Worm (Caenorhabditis elegans) whole organism, L2 larva: ENCODE data around the gene Y79H2A.3.

Source experiments
- C34F6.9 ChIP-seq: fragments of 150-350 bp; optimal IDR thresholded peaks from 2 replicates; lab custom pipeline; 2014; ENCODE audit warnings: missing biosample characterization, missing genetic modification characterization
- F13H6.1 ChIP-seq: sonication (generic microtip); optimal IDR thresholded peaks from 2 replicates; lab custom pipeline; 2016; ENCODE audit warnings: missing genetic modification characterization, missing compliant biosample characterization
- R02D3.7 ChIP-seq: fragments of 150-350 bp; optimal IDR thresholded peaks from 2 replicates; lab custom pipeline; 2014; ENCODE audit warnings: missing biosample characterization, missing genetic modification characterization
- alr-1 ChIP-seq: fragments of 150-350 bp; optimal IDR thresholded peaks from 2 replicates; lab custom pipeline; 2014; ENCODE audit warnings: missing biosample characterization, missing genetic modification characterization
- ama-1 ChIP-seq: fragments of 150-350 bp; optimal IDR thresholded peaks from 2 replicates; lab custom pipeline; 2018; ENCODE audit warnings: inconsistent platforms
- blmp-1 ChIP-seq: sonication (generic microtip); optimal IDR thresholded peaks from 2 replicates; lab custom pipeline; 2017; ENCODE audit warnings: missing genetic modification characterization, mild to moderate bottlenecking, missing compliant biosample characterization, antibody characterized with exemption, moderate library complexity; ENCODE audit not compliant: insufficient read depth
- ceh-16 ChIP-seq: fragments of 150-350 bp; optimal IDR thresholded peaks from 2 replicates; lab custom pipeline; 2014; ENCODE audit warnings: missing biosample characterization, missing genetic modification characterization
- ceh-82 ChIP-seq: fragments of 150-350 bp; optimal IDR thresholded peaks from 2 replicates; lab custom pipeline; 2014; ENCODE audit warnings: missing biosample characterization, missing genetic modification characterization
- crh-2 ChIP-seq: sonication (generic microtip); optimal IDR thresholded peaks from 2 replicates; lab custom pipeline; 2017; ENCODE audit warnings: missing biosample characterization, missing genetic modification characterization
- dmd-4 ChIP-seq: sonication (generic microtip); optimal IDR thresholded peaks from 2 replicates; lab custom pipeline; 2017; ENCODE audit warnings: missing biosample characterization, missing genetic modification characterization
- egl-27 ChIP-seq: sonication (generic microtip); optimal IDR thresholded peaks from 3 replicates; lab custom pipeline; 2017; ENCODE audit warnings: missing biosample characterization, missing genetic modification reagents, missing genetic modification characterization
- elt-3 ChIP-seq: sonication (generic microtip); optimal IDR thresholded peaks from 2 replicates; lab custom pipeline; 2017; ENCODE audit warnings: missing biosample characterization, missing genetic modification characterization
- fos-1 ChIP-seq: fragments of 150-350 bp; optimal IDR thresholded peaks from 2 replicates; lab custom pipeline; 2014; ENCODE audit warnings: missing biosample characterization, missing genetic modification characterization
- gmeb-1 ChIP-seq: fragments of 150-350 bp; optimal IDR thresholded peaks from 2 replicates; lab custom pipeline; 2014; ENCODE audit warnings: missing biosample characterization, missing genetic modification characterization
- lin-11 ChIP-seq: fragments of 150-350 bp; sonication (generic microtip); optimal IDR thresholded peaks from 2 replicates; lab custom pipeline; 2014; ENCODE audit warnings: missing biosample characterization, missing genetic modification characterization, inconsistent platforms, mixed read lengths
- lin-13 ChIP-seq: fragments of 150-350 bp; optimal IDR thresholded peaks from 2 replicates; lab custom pipeline; 2014; ENCODE audit warnings: missing biosample characterization, missing genetic modification reagents, missing genetic modification characterization
- lin-39 ChIP-seq: fragments of 150-350 bp; optimal IDR thresholded peaks from 2 replicates; lab custom pipeline; 2014; ENCODE audit warnings: missing biosample characterization, missing genetic modification reagents, missing genetic modification characterization
- mab-5 ChIP-seq: fragments of 150-350 bp; optimal IDR thresholded peaks from 2 replicates; lab custom pipeline; 2014; ENCODE audit warnings: missing biosample characterization, missing genetic modification characterization
- mbf-1 ChIP-seq: sonication (generic microtip); optimal IDR thresholded peaks from 2 replicates; lab custom pipeline; 2017; ENCODE audit warnings: missing biosample characterization, missing genetic modification characterization
- mdl-1 ChIP-seq, 2 experiments: fragments of 150-350 bp in 1 of 2; sonication (generic microtip) in 1 of 2; optimal IDR thresholded peaks; 2 replicates each; lab custom pipeline; 2017; ENCODE audit warnings: missing biosample characterization in 2 of 2, missing genetic modification characterization in 2 of 2
- nhr-10 ChIP-seq: sonication (generic microtip); optimal IDR thresholded peaks from 2 replicates; lab custom pipeline; 2017; ENCODE audit warnings: missing biosample characterization, missing genetic modification characterization
- nhr-12 ChIP-seq: fragments of 150-350 bp; optimal IDR thresholded peaks from 2 replicates; lab custom pipeline; 2014; ENCODE audit warnings: missing biosample characterization, missing genetic modification characterization
- nhr-129 ChIP-seq: fragments of 150-350 bp; optimal IDR thresholded peaks from 2 replicates; lab custom pipeline; 2014; ENCODE audit warnings: missing biosample characterization, missing genetic modification characterization
- nhr-25 ChIP-seq: fragments of 150-350 bp; sonication (generic microtip); optimal IDR thresholded peaks from 3 replicates; lab custom pipeline; 2014; ENCODE audit warnings: missing biosample characterization, missing genetic modification characterization
- nhr-77 ChIP-seq: fragments of 150-350 bp; optimal IDR thresholded peaks from 2 replicates; lab custom pipeline; 2014; ENCODE audit warnings: missing biosample characterization, missing genetic modification characterization
- sem-4 ChIP-seq: fragments of 150-350 bp; optimal IDR thresholded peaks from 2 replicates; lab custom pipeline; 2014; ENCODE audit warnings: missing biosample characterization, missing genetic modification reagents, missing genetic modification characterization
- skn-1 ChIP-seq: sonication (generic microtip); optimal IDR thresholded peaks from 2 replicates; lab custom pipeline; 2017; ENCODE audit warnings: missing biosample characterization, missing genetic modification characterization
- sma-3 ChIP-seq: sonication (generic microtip); optimal IDR thresholded peaks from 2 replicates; lab custom pipeline; 2016; ENCODE audit warnings: missing genetic modification reagents, missing genetic modification characterization, missing compliant biosample characterization
- unc-39 ChIP-seq: fragments of 150-350 bp; optimal IDR thresholded peaks from 2 replicates; lab custom pipeline; 2014; ENCODE audit warnings: missing biosample characterization, missing genetic modification characterization
- unc-55 ChIP-seq: fragments of 150-350 bp; sonication (generic microtip); optimal IDR thresholded peaks from 3 replicates; lab custom pipeline; 2014; ENCODE audit warnings: missing biosample characterization, missing genetic modification reagents, missing genetic modification characterization
- unc-62 ChIP-seq: fragments of 150-350 bp; optimal IDR thresholded peaks from 2 replicates; lab custom pipeline; 2014; ENCODE audit warnings: missing biosample characterization, missing genetic modification reagents, missing genetic modification characterization
- zag-1 ChIP-seq: fragments of 150-350 bp; optimal IDR thresholded peaks from 2 replicates; lab custom pipeline; 2014; ENCODE audit warnings: missing biosample characterization, missing genetic modification characterization
- ztf-11 ChIP-seq: sonication (generic microtip); optimal IDR thresholded peaks from 2 replicates; lab custom pipeline; 2017; ENCODE audit warnings: missing biosample characterization, missing genetic modification characterization

Gene Y79H2A.3

ce11 chrIII:12003264-12003663 is 48.8 kb downstream of the Y79H2A.3 start (continued):
- TF ChIP-seq skn-1 (tag; lab: Kevin White, UChicago) (no peak), lin-39 (tag; lab: Kevin White, UChicago) (no peak), nhr-77 (no peak), alr-1 (tag; lab: Kevin White, UChicago) (no peak), C34F6.9 (tag; lab: Kevin White, UChicago) (peak; percentile 21), sem-4 (tag; lab: Kevin White, UChicago) (peak; percentile 62)

ce11 chrIII:12002850-12003249 is 49.3 kb downstream of the Y79H2A.3 start, which contains the start of gene Y56A3A.33:
Y56A3A.33 (minus strand) TSS chrIII:12002950.
- TF ChIP-seq F13H6.1 (tag; lab: Kevin White, UChicago) = no peak
- TF ChIP-seq gmeb-1 (tag; lab: Kevin White, UChicago) = no peak
- TF ChIP-seq mdl-1 (tag; optimal IDR thresholded peaks at IDR 0.05; lab: Kevin White, UChicago) = no peak
- TF ChIP-seq dmd-4 = no peak
- no peak for TF ChIP-seq nhr-129 (tag; lab: Kevin White, UChicago)
- no peak for TF ChIP-seq C34F6.9 (tag; lab: Kevin White, UChicago)
- TF ChIP-seq ztf-11 (tag; lab: Kevin White, UChicago) = no peak
- no peak for TF ChIP-seq lin-39 (tag; lab: Kevin White, UChicago)
- no peak for TF ChIP-seq skn-1 (tag; lab: Kevin White, UChicago)
- TF ChIP-seq mbf-1 (tag; lab: Kevin White, UChicago) = no peak
- TF ChIP-seq ceh-82 = no peak

ce11 chrIII:11999543-11999942 is 52.6 kb downstream of the Y79H2A.3 start:
- no peak for TF ChIP-seq ztf-11 (tag; lab: Kevin White, UChicago)
- no peak for TF ChIP-seq nhr-129 (tag; lab: Kevin White, UChicago)
- TF ChIP-seq ama-1 (lab: Kevin White, UChicago) = no peak
- TF ChIP-seq R02D3.7 (tag; lab: Kevin White, UChicago) = no peak

ce11 chrIII:11995783-11996182 is 56.3 kb downstream of the Y79H2A.3 start:
- TF ChIP-seq unc-62 (GFP tag; lab: Kevin White, UChicago) = no peak
- no peak for TF ChIP-seq fos-1 (tag; lab: Kevin White, UChicago)
- no peak for TF ChIP-seq blmp-1 (tag; lab: Kevin White, UChicago)
- no peak for TF ChIP-seq nhr-77
- TF ChIP-seq mab-5 (tag; lab: Kevin White, UChicago) = no peak
- no peak for TF ChIP-seq ceh-82
- no peak for TF ChIP-seq C34F6.9 (tag; lab: Kevin White, UChicago)
- TF ChIP-seq ceh-16 (tag; lab: Kevin White, UChicago) = no peak
- no peak for TF ChIP-seq sma-3 (GFP tag; lab: Kevin White, UChicago)
- no peak for TF ChIP-seq unc-55 (GFP tag; lab: Kevin White, UChicago)
- TF ChIP-seq elt-3 (tag; lab: Kevin White, UChicago) = no peak
- no peak for TF ChIP-seq egl-27 (tag; lab: Kevin White, UChicago)
- TF ChIP-seq crh-2 (tag; lab: Kevin White, UChicago) = no peak
- TF ChIP-seq nhr-12 (tag; lab: Kevin White, UChicago) = no peak
- TF ChIP-seq F13H6.1 (tag; lab: Kevin White, UChicago) = no peak
- no peak for TF ChIP-seq nhr-129 (tag; lab: Kevin White, UChicago)
- no peak for TF ChIP-seq nhr-25

ce11 chrIII:11991654-11992292 is 60.3 kb downstream of the Y79H2A.3 start:
- TF ChIP-seq lin-13 (GFP tag; lab: Kevin White, UChicago) (no peak), dmd-4 (no peak), nhr-25 (no peak), unc-62 (GFP tag; lab: Kevin White, UChicago) (no peak), nhr-10 (tag; lab: Kevin White, UChicago) (no peak), zag-1 (tag; lab: Kevin White, UChicago) (no peak), mdl-1 (tag; optimal IDR thresholded peaks at IDR 0.05; lab: Kevin White, UChicago) (no peak), unc-39 (tag; lab: Kevin White, UChicago) (no peak), lin-11 (tag; lab: Kevin White, UChicago) (no peak), sem-4 (tag; lab: Kevin White, UChicago) (no peak)
